Fruit fly (Drosophila melanogaster) S2 (cell line): ENCODE measurements around the gene Trxr1.

Experiments used
- CG8478 ChIP-seq: fragments of >200 bp; optimal IDR thresholded peaks from 2 replicates; lab custom pipeline; 2018
- CTCF ChIP-seq, 2 experiments: fragments of >200 bp; optimal IDR thresholded peaks; 2 replicates each; lab custom pipeline; 2018

- TF ChIP-seq CG8478 (lab: Kevin White, UChicago): no peak
- no peak for TF ChIP-seq CTCF (optimal IDR thresholded peaks at IDR 0.05; lab: Kevin White, UChicago)
These were observed 1.9 kb downstream of the Trxr1 start, which contains the start of gene sni for dm6 chrX:8243966-8244895.
